Fruit fly (Drosophila melanogaster) whole organism, prepupa: ENCODE measurements around the gene CG10513.

ENCODE experiments used
- Eip75B ChIP-seq: fragments of 200-800 bp; sonication (Bioruptor generic); optimal IDR thresholded peaks from 3 replicates; lab custom pipeline; 2016; ENCODE audit warnings: missing biosample characterization, missing genetic modification characterization
- Lpt ChIP-seq: fragments of 200-800 bp; sonication (Bioruptor generic); optimal IDR thresholded peaks from 3 replicates; lab custom pipeline; 2016; ENCODE audit warnings: missing biosample characterization, missing genetic modification characterization
- OdsH ChIP-seq: fragments of 200-800 bp; sonication (Bioruptor generic); optimal IDR thresholded peaks from 3 replicates; lab custom pipeline; 2016; ENCODE audit warnings: missing biosample characterization, missing genetic modification characterization
- Sox102F ChIP-seq: fragments of 200-800 bp; sonication (Bioruptor generic); optimal IDR thresholded peaks from 2 replicates; lab custom pipeline; 2016; ENCODE audit warnings: missing biosample characterization, mild to moderate bottlenecking, missing genetic modification characterization
- cyc ChIP-seq: fragments of 200-800 bp; sonication (Bioruptor generic); optimal IDR thresholded peaks from 3 replicates; lab custom pipeline; 2016; ENCODE audit warnings: missing biosample characterization, missing genetic modification characterization

dm6 chr3R:25320051-25320705, 43.2 kb upstream of the CG10513 start, which contains the start of gene CG10560:
- TF ChIP-seq OdsH: no peak
- TF ChIP-seq Lpt (GFP tag; lab: Kevin White, UChicago): no peak
- TF ChIP-seq cyc (GFP tag; lab: Kevin White, UChicago): no peak
- TF ChIP-seq Eip75B (GFP tag; lab: Kevin White, UChicago): no peak
- TF ChIP-seq Sox102F (GFP tag; lab: Kevin White, UChicago): no peak
